Worm (Caenorhabditis elegans) whole organism, L2 larva: ENCODE data around the gene gad-1.

Source experiments
- R02D3.7 ChIP-seq: fragments of 150-350 bp; optimal IDR thresholded peaks from 2 replicates; lab custom pipeline; 2014; ENCODE audit warnings: missing biosample characterization, missing genetic modification characterization
- ama-1 ChIP-seq: fragments of 150-350 bp; optimal IDR thresholded peaks from 2 replicates; lab custom pipeline; 2018; ENCODE audit warnings: inconsistent platforms
- lin-13 ChIP-seq: fragments of 150-350 bp; optimal IDR thresholded peaks from 2 replicates; lab custom pipeline; 2014; ENCODE audit warnings: missing biosample characterization, missing genetic modification reagents, missing genetic modification characterization
- lin-39 ChIP-seq: fragments of 150-350 bp; optimal IDR thresholded peaks from 2 replicates; lab custom pipeline; 2014; ENCODE audit warnings: missing biosample characterization, missing genetic modification reagents, missing genetic modification characterization
- lsy-2 ChIP-seq, 2 experiments: fragments of 150-350 bp in 1 of 2; sonication (generic microtip) in 1 of 2; optimal IDR thresholded peaks; 2 replicates each; lab custom pipeline; 2014 to 2017; ENCODE audit warnings: missing biosample characterization in 2 of 2, missing genetic modification characterization in 2 of 2
- nhr-11 ChIP-seq: fragments of 150-350 bp; optimal IDR thresholded peaks from 2 replicates; lab custom pipeline; 2014; ENCODE audit warnings: missing biosample characterization, missing genetic modification characterization
- skn-1 ChIP-seq: sonication (generic microtip); optimal IDR thresholded peaks from 2 replicates; lab custom pipeline; 2017; ENCODE audit warnings: missing biosample characterization, missing genetic modification characterization
- snpc-4 ChIP-seq: fragments of 150-350 bp; optimal IDR thresholded peaks from 2 replicates; lab custom pipeline; 2014; ENCODE audit warnings: missing biosample characterization, missing genetic modification characterization
- unc-39 ChIP-seq: fragments of 150-350 bp; optimal IDR thresholded peaks from 2 replicates; lab custom pipeline; 2014; ENCODE audit warnings: missing biosample characterization, missing genetic modification characterization
- ztf-11 ChIP-seq: sonication (generic microtip); optimal IDR thresholded peaks from 2 replicates; lab custom pipeline; 2017; ENCODE audit warnings: missing biosample characterization, missing genetic modification characterization

DNA sequence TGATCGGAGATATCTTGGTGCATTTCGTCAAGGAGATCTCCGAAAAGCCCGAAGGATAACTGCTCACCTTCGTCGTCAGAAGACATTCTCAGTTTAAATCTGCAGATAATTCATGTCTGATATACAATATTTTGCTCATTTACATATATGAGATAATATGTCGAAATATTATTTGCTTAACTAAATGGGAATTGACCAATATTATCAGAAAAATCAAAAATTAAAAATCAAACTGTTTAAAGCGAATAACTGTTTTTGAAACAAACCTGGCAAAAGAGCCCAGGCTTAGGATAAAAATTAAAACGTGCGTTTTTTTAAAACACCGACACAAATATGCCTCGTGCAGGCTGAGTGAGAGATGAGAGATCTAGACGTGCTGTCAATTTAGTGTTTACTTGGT lies 8.3 kb upstream of the gad-1 start, which contains the start of gene T05H4.15:
- TF ChIP-seq R02D3.7 (tag; lab: Kevin White, UChicago) (no peak), lsy-2 (tag; optimal IDR thresholded peaks at IDR 0.05; lab: Kevin White, UChicago) (no peak), lin-13 (GFP tag; lab: Kevin White, UChicago) (no peak), snpc-4 (tag; lab: Kevin White, UChicago) (no peak), skn-1 (tag; lab: Kevin White, UChicago) (no peak), lin-39 (tag; lab: Kevin White, UChicago) (no peak), ama-1 (lab: Kevin White, UChicago) (no peak), ztf-11 (tag; lab: Kevin White, UChicago) (no peak), unc-39 (tag; lab: Kevin White, UChicago) (no peak), nhr-11 (tag; lab: Kevin White, UChicago) (no peak)
